Worm (Caenorhabditis elegans): Measurements from ENCODE around the gene C25F6.8.

Gene C25F6.8

ce11 chrX:5447941-5448340 lies at the start of gene C25F6.8:
Gene C25F6.8 (plus strand): TSS chrX:5448241.
- TF ChIP-seq ttx-3 (tag; optimal IDR thresholded peaks at IDR 0.05) (no peak), pha-4 (tag; optimal IDR thresholded peaks at IDR 0.05) (no peak), zip-5 (tag; optimal IDR thresholded peaks at IDR 0.05) (no peak), syd-9 (tag; optimal IDR thresholded peaks at IDR 0.05) (no peak), ref-2 (tag; optimal IDR thresholded peaks at IDR 0.05) (no peak), hlh-30 (tag; optimal IDR thresholded peaks at IDR 0.05; ENCODE audit: insufficient read depth) (no peak)

ce11 chrX:5400524-5400923 lies 47.5 kb upstream of the C25F6.8 start, which contains the start of gene scav-1:
Gene scav-1 (minus strand): TSS chrX:5400584.
- TF ChIP-seq ceh-24 (tag; optimal IDR thresholded peaks at IDR 0.05), result no peak
- peak; percentile 61 for TF ChIP-seq elt-2 (tag; optimal IDR thresholded peaks at IDR 0.05)

- TF ChIP-seq sdc-2 (tag; optimal IDR thresholded peaks at IDR 0.05) (no peak), pqm-1 (tag; optimal IDR thresholded peaks at IDR 0.05) (no peak), ceh-18 (tag; optimal IDR thresholded peaks at IDR 0.05) (no peak), dve-1 (tag; optimal IDR thresholded peaks at IDR 0.05) (no peak), hlh-8 (tag; optimal IDR thresholded peaks at IDR 0.05) (no peak), nhr-11 (tag; optimal IDR thresholded peaks at IDR 0.05) (no peak), ceh-14 (tag; optimal IDR thresholded peaks at IDR 0.05) (no peak), ceh-22 (tag; optimal IDR thresholded peaks at IDR 0.05) (no peak), ceh-24 (tag; optimal IDR thresholded peaks at IDR 0.05) (no peak), lin-11 (tag; optimal IDR thresholded peaks at IDR 0.05) (no peak), unc-42 (tag; optimal IDR thresholded peaks at IDR 0.05) (no peak), ahr-1 (tag; optimal IDR thresholded peaks at IDR 0.05) (no peak), K02D7.2 (tag; optimal IDR thresholded peaks at IDR 0.05) (no peak), pat-9 (tag; optimal IDR thresholded peaks at IDR 0.05) (no peak), T23F11.4 (GFP tag; optimal IDR thresholded peaks at IDR 0.05) (no peak)
These were observed 41.7 kb upstream of the C25F6.8 start, which contains the start of gene C03F11.4 for ce11 chrX:5406345-5406744. Gene C03F11.4 (minus strand): TSS chrX:5406445.

ce11 chrX:5407271-5407670 lies 40.8 kb upstream of the C25F6.8 start:
- TF ChIP-seq C38D4.7 (GFP tag; optimal IDR thresholded peaks at IDR 0.05) (peak; percentile 37), ceh-6 (GFP tag; optimal IDR thresholded peaks at IDR 0.05) (no peak), ceh-30 (tag; optimal IDR thresholded peaks at IDR 0.05) (no peak), elt-4 (tag; optimal IDR thresholded peaks at IDR 0.05) (no peak), mec-3 (tag; optimal IDR thresholded peaks at IDR 0.05; ENCODE audit: borderline replicate concordance) (no peak), dmd-4 (tag; optimal IDR thresholded peaks at IDR 0.05; ENCODE audit: borderline replicate concordance) (no peak), ceh-14 (tag; optimal IDR thresholded peaks at IDR 0.05) (peak; percentile 18), pat-9 (tag; optimal IDR thresholded peaks at IDR 0.05) (peak; percentile 37), unc-86 (tag; optimal IDR thresholded peaks at IDR 0.05) (peak; percentile 4), elt-2 (tag; optimal IDR thresholded peaks at IDR 0.05) (peak; percentile 59), T23F11.4 (GFP tag; optimal IDR thresholded peaks at IDR 0.05) (no peak), unc-3 (GFP tag; conservative IDR thresholded peaks at IDR 0.05) (peak; percentile 69), unc-3 (tag; optimal IDR thresholded peaks at IDR 0.05) (no peak), pqm-1 (tag; optimal IDR thresholded peaks at IDR 0.05) (no peak), nhr-232 (tag; optimal IDR thresholded peaks at IDR 0.05) (peak; percentile 8), K09A11.1 (tag; optimal IDR thresholded peaks at IDR 0.05; ENCODE audit: insufficient read depth) (no peak), hlh-15 (tag; optimal IDR thresholded peaks at IDR 0.05) (no peak), syd-9 (tag; optimal IDR thresholded peaks at IDR 0.05) (no peak), unc-55 (GFP tag; optimal IDR thresholded peaks at IDR 0.05) (no peak), pha-2 (tag; optimal IDR thresholded peaks at IDR 0.05) (no peak), ceh-18 (tag; optimal IDR thresholded peaks at IDR 0.05) (peak; percentile 3), nfya-1 (tag; optimal IDR thresholded peaks at IDR 0.05) (peak; percentile 11), Y22D7AL.16 (tag; optimal IDR thresholded peaks at IDR 0.05) (peak; percentile 4), npax-4 (tag; optimal IDR thresholded peaks at IDR 0.05) (no peak), ceh-24 (tag; optimal IDR thresholded peaks at IDR 0.05) (no peak), F13H6.1 (tag; optimal IDR thresholded peaks at IDR 0.05) (peak; percentile 16), pros-1 (tag; optimal IDR thresholded peaks at IDR 0.05) (no peak), ahr-1 (tag; optimal IDR thresholded peaks at IDR 0.05) (no peak), nhr-11 (tag; optimal IDR thresholded peaks at IDR 0.05) (no peak), eyg-1 (tag; optimal IDR thresholded peaks at IDR 0.05) (no peak), madf-2 (tag; optimal IDR thresholded peaks at IDR 0.05) (peak; percentile 31), ceh-2 (tag; optimal IDR thresholded peaks at IDR 0.05) (no peak), tbx-2 (tag; optimal IDR thresholded peaks at IDR 0.05) (no peak), gmeb-2 (tag; optimal IDR thresholded peaks at IDR 0.05) (peak; percentile 32), fkh-10 (GFP tag; optimal IDR thresholded peaks at IDR 0.05) (no peak)
